Fruit fly (Drosophila melanogaster): ENCODE measurements around the gene Pburs.

The Pburs gene

DNA sequence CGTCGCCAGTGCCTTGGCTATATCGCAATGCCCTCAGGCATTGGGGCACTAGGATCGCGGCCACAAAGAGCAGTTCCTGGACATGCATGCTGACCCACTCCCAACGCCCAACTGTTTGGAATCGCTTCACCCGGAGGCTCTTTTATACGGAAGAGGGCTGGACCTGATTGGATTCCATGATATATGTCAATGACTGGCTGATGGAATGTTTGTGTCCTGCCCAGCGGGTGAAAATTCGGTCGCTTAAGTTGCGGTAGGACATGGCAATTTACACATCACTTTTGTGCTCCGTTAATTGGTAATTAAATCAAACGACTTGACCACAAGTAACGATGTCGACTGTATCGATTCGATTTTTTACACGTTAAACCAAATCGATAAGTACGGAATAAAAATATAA, at the start of gene Pburs:
TSS of gene Pburs (minus strand) at position 101 of the 400 bp plus-strand sequence.
- TF ChIP-seq CG17801 (GFP tag; optimal IDR thresholded peaks at IDR 0.05; ENCODE audit: partially characterized antibody): no peak

DNA sequence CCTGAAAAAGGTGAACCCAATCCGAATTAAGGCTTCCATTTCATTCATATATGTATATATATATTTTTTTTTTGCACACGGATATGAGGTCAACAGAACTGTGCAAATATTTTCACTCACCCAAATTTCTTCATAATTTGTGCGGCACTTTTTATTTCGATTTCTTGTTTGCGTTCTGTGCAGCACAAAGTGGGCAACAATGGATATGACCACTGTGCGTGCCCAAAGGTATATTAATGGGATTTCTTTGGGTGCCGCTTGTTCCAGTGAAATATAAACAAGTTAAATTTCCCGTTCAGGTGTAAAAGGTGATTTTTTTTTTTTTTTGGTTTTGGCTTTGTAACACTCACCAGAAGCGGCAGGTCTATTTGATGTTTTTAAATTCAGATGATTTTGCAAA, 47.8 kb upstream of the Pburs start:
- no peak for TF ChIP-seq CG17801 (GFP tag; optimal IDR thresholded peaks at IDR 0.05; ENCODE audit: partially characterized antibody)

DNA sequence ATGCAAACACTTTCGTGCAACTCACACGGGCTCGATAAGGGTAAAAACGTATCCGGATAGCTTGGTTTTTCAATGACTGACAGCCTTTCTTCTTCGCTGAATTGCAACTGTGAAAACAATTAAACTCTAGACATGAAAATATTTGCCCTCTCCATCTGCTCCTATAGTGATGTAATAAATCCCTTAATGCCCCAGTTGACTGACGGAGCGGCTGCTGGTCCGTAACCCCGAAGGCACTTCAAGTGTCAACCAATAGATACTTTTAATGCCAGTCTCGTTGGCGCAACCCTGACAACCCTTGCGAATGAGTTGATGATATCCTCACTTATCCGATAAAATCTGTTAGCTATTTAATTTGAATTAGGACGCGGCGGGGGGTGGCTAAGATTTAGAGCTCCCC, 47.2 kb upstream of the Pburs start:
- no peak for TF ChIP-seq CG17801 (GFP tag; optimal IDR thresholded peaks at IDR 0.05; ENCODE audit: partially characterized antibody)

DNA sequence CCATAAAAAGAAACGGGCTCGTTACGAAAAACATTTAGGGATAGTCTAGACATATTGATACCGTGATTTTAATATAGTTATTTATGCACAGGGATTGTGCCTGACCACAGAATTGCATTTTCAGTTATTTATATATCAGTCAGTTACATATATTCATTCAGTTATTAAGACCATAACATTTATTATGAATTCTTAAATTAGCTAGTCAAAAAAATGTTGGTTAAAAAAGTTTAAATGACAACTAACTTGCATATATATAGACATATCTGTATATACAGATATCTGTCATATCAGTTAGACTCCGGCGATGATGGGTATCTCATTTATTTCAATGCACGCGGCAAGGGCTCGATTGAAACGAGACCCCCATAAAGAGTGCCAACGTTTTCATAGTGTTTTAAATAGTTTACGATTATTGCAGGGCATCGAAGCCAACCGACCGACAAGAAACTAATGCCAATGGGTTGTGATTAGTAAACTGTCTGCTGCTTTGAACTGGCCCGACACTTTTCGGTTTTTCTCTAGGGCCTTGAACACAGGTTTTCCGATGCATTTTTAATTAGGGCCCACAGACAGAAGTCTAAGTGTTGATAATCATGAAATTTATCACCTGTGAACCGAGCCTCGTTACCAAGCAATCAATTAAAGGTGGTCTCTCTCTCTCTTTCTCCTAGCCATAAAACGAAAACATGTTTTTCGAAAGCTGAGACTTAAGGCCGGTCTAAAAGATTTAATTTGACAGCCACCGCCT, 45.7 kb upstream of the Pburs start:
- TF ChIP-seq CG17801 (GFP tag; optimal IDR thresholded peaks at IDR 0.05; ENCODE audit: partially characterized antibody): no peak

DNA sequence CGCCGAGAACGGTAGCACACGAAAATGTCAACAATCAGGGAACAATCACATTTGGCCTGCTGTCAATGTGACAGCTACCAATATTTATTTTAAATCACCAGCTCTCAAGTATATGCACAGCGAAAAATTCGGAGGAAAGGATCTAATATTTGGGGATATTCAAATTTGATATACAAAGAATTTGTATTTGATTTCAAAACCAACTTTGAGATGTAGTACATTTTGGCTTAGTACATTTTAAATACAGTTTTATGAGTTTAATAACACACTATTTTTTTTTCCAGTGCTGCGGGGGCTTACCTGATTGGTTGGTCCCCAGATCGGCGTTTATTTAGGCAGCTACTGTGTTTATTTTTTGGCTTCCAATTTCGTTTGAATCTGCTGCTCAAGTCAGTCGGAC, 43.9 kb upstream of the Pburs start:
- no peak for TF ChIP-seq CG17801 (GFP tag; optimal IDR thresholded peaks at IDR 0.05; ENCODE audit: partially characterized antibody)

- no peak for TF ChIP-seq CG17801 (GFP tag; optimal IDR thresholded peaks at IDR 0.05; ENCODE audit: partially characterized antibody)
Measured at dm6 chr2L:14460029-14460363, 42.9 kb upstream of the Pburs start.

dm6 chr2L:14459360-14460028, 42.4 kb upstream of the Pburs start:
- no peak for TF ChIP-seq CG17801 (GFP tag; optimal IDR thresholded peaks at IDR 0.05; ENCODE audit: partially characterized antibody)

DNA sequence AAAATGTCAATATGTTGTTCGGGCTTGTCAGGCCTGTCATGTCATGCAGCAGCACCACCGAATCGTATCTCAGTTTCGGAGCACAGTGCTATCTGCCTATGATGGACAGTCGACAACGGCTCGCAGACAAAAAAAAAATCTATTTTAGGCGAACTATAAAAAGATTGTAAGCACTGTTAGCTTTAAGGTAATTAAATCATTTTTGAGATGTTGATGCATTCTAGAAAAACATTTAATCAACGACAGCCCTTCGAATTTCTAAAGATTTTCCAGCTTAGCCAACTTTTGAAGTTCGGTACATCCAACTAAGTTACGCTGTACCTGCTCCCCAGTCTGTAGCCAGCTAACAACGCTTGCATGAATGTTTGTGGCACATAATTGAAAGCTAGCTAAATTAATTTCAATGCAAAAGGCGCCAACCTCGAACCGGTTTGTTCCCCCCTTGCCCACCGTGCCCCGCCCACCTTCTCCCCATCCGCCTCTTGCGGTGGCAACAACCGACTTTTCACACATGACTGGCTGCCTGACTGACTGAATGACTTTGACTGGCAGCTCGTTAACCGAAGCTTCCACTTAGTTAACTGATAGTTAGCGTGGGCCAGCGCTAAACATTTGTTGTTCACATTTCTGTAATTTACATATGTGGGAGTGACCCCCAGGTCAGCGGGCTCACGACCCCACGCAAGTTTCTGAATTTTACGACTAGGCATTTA, 41.2 kb upstream of the Pburs start:
- no peak for TF ChIP-seq CG17801 (GFP tag; optimal IDR thresholded peaks at IDR 0.05; ENCODE audit: partially characterized antibody)

- TF ChIP-seq CG17801 (GFP tag; optimal IDR thresholded peaks at IDR 0.05; ENCODE audit: partially characterized antibody): no peak
Measured at dm6 chr2L:14457414-14457813, 40.3 kb upstream of the Pburs start.

dm6 chr2L:14456841-14457240, 39.7 kb upstream of the Pburs start:
- TF ChIP-seq CG17801 (GFP tag; optimal IDR thresholded peaks at IDR 0.05; ENCODE audit: partially characterized antibody): no peak

- TF ChIP-seq CG17801 (GFP tag; optimal IDR thresholded peaks at IDR 0.05; ENCODE audit: partially characterized antibody): no peak
Measured at dm6 chr2L:14456268-14456667, 39.1 kb upstream of the Pburs start.

dm6 chr2L:14455131-14455530, 38.0 kb upstream of the Pburs start:
- no peak for TF ChIP-seq CG17801 (GFP tag; optimal IDR thresholded peaks at IDR 0.05; ENCODE audit: partially characterized antibody)

dm6 chr2L:14454247-14454646, 37.1 kb upstream of the Pburs start:
- no peak for TF ChIP-seq CG17801 (GFP tag; optimal IDR thresholded peaks at IDR 0.05; ENCODE audit: partially characterized antibody)

DNA sequence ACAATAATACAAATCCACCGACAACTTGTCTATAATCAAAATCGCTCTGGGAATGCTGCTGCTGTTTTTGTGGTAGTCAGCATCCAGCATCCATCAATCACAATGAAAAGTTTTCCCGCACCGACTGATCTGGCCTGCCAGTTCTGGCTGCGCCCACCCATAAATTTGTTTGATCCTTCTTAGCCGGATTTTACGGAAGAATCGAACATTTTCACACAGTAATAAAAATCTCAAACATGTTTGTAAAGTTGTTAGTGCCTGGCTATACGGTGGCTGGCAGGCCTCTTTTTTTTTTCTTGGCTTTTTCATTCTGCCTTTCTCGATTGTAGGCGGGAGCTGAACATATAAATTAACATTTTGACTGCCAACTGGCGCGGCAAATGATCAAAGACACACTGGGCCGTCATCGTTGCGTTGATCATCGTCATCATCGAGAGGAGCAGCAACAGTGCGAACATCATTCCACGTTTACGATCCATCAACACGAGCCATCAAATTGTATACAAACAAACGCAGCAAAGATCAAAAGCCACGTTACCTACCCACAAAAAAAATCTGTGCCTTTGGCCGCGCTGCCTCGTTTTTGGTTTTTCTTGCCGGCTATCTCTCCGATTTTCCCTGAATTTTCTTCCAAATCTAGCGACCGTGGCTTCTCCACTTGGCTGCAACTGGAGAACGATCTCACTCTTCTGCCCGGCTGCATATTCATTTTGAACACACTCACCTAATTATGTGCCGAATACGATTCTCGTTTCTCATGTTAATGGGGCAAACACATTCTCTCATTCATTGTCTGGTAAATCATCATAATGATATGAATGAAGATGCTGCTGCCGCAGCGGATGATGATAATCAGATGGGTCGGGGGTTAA, 36.0 kb upstream of the Pburs start:
- TF ChIP-seq CG17801 (GFP tag; optimal IDR thresholded peaks at IDR 0.05; ENCODE audit: partially characterized antibody): no peak

dm6 chr2L:14451286-14451685, 34.2 kb upstream of the Pburs start:
- no peak for TF ChIP-seq CG17801 (GFP tag; optimal IDR thresholded peaks at IDR 0.05; ENCODE audit: partially characterized antibody)

Measured in ovary, adult (tissue).